Worm (Caenorhabditis elegans): Measurements from ENCODE around the gene frm-7.

DNA sequence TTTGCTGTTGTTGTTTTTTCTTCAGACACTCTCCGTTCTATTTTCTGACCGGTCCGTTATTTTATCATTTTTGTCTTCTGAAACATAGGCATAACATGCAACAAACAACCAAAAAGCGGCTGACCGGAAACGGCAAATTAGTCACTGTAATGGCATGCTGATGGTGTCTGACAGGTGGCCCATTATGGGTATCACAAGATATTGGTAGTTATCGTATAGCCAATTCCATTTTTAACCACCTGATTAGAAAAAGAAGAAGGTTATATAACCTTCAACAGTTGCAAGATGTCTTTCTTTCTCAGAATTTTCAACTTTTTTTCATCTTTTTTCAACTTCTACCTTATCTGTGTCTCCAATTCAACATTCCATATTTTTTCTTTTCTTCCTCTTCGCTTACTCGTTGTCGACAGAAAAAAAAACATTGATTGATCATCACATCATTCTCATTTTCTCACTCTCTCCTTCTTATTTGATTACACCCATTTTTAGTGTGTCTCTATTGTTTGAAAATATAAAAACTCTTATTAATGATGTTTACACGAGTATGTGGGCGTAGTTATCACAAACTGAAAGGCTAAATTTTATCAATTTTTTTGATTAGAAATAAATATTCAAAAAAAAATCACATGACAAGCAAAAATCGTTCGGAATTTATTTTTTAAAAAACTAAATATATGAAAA is 1.4 kb upstream of the frm-7 start:
- TF ChIP-seq ztf-26 (tag; optimal IDR thresholded peaks at IDR 0.05) (no peak), ceh-100 (GFP tag; IDR thresholded peaks at IDR 0.05) (no peak), cebp-2 (GFP tag; IDR thresholded peaks at IDR 0.05) (no peak), die-1 (tag; optimal IDR thresholded peaks at IDR 0.05) (no peak), tlf-1 (GFP tag; optimal IDR thresholded peaks at IDR 0.05) (no peak)
